Worm (Caenorhabditis elegans) whole organism, young adult: ENCODE measurements around the gene sedl-1.

Experiments
- B0035.1 ChIP-seq: sonication (generic microtip); optimal IDR thresholded peaks from 2 replicates; lab custom pipeline; 2016; ENCODE audit warnings: missing genetic modification characterization, mild to moderate bottlenecking, missing compliant biosample characterization, missing genotype, missing genetic modification reagents
- B0261.1 ChIP-seq: sonication (generic microtip); optimal IDR thresholded peaks from 2 replicates; lab custom pipeline; 2016; ENCODE audit warnings: mild to moderate bottlenecking, missing genetic modification characterization, moderate library complexity, missing compliant biosample characterization
- C06A6.2 ChIP-seq: fragments of 200-800 bp; sonication (Bioruptor generic); conservative IDR thresholded peaks from 2 replicates; pipeline ENCODE4 v1.3.6; 2022; ENCODE audit warnings: missing genetic modification characterization, missing compliant biosample characterization
- C17E4.6 ChIP-seq: fragments of 200-800 bp; sonication (Bioruptor generic); IDR thresholded peaks from 2 replicates; pipeline ENCODE4 v1.3.6; 2022; ENCODE audit warnings: missing genetic modification reagents, missing genetic modification characterization, missing compliant biosample characterization
- Y53F4B.3 ChIP-seq: fragments of 200-800 bp; sonication (Bioruptor generic); IDR thresholded peaks from 2 replicates; pipeline ENCODE4 v1.3.6; 2022; ENCODE audit warnings: missing genetic modification reagents, missing genetic modification characterization, missing compliant biosample characterization
- Y53G8AR.9 ChIP-seq: fragments of 200-800 bp; sonication (Bioruptor generic); conservative IDR thresholded peaks from 2 replicates; pipeline ENCODE4 v1.3.6; 2022; ENCODE audit warnings: missing genetic modification reagents, missing genetic modification characterization, missing compliant biosample characterization
- Y56A3A.18 ChIP-seq: fragments of 200-800 bp; sonication (Bioruptor generic); IDR thresholded peaks from 2 replicates; pipeline ENCODE4 v1.3.6; 2022; ENCODE audit warnings: missing genetic modification reagents, missing genetic modification characterization, missing compliant biosample characterization
- Y67H2A.10 ChIP-seq: fragments of 200-800 bp; sonication (Bioruptor generic); conservative IDR thresholded peaks from 2 replicates; pipeline ENCODE4 v1.3.6; 2022; ENCODE audit warnings: missing genetic modification reagents, missing genetic modification characterization, missing compliant biosample characterization
- Y95B8A.8 ChIP-seq: fragments of 200-800 bp; sonication (Bioruptor generic); IDR thresholded peaks from 2 replicates; pipeline ENCODE4 v1.3.6; 2022; ENCODE audit warnings: missing genetic modification reagents, missing genetic modification characterization, missing compliant biosample characterization
- ZK185.1 ChIP-seq: sonication (generic microtip); optimal IDR thresholded peaks from 2 replicates; lab custom pipeline; 2016; ENCODE audit warnings: mild to moderate bottlenecking, missing genetic modification characterization, missing compliant biosample characterization; ENCODE audit not compliant: poor library complexity, severe bottlenecking
- ama-1 ChIP-seq, 3 experiments: fragments of 150-350 bp in 1 of 3; sonication (generic microtip) in 2 of 3; optimal IDR thresholded peaks; 2 replicates each; lab custom pipeline; 2014 to 2018; ENCODE audit warnings: missing biosample characterization in 2 of 3, missing genetic modification characterization in 2 of 3, missing genetic modification reagents in 2 of 3
- attf-3 ChIP-seq: fragments of 200-800 bp; sonication (Bioruptor generic); conservative IDR thresholded peaks from 2 replicates; pipeline ENCODE4 v1.3.6; 2022; ENCODE audit warnings: missing genetic modification reagents, missing genetic modification characterization, missing compliant biosample characterization
- bed-1 ChIP-seq: fragments of 200-800 bp; sonication (Bioruptor generic); IDR thresholded peaks from 2 replicates; pipeline ENCODE4 v1.3.6; 2022; ENCODE audit warnings: missing genetic modification reagents, missing genetic modification characterization, missing compliant biosample characterization
- bed-2 ChIP-seq: fragments of 200-800 bp; sonication (Bioruptor generic); IDR thresholded peaks from 2 replicates; pipeline ENCODE4 v1.3.6; 2022; ENCODE audit warnings: missing genetic modification reagents, missing genetic modification characterization, missing compliant biosample characterization
- ceh-40 ChIP-seq: fragments of 200-800 bp; sonication (Bioruptor generic); IDR thresholded peaks from 2 replicates; pipeline ENCODE4 v1.3.6; 2022; ENCODE audit warnings: missing genetic modification characterization, missing compliant biosample characterization
- ceh-58 ChIP-seq: fragments of 200-800 bp; sonication (Bioruptor generic); IDR thresholded peaks from 2 replicates; pipeline ENCODE4 v1.3.6; 2022; ENCODE audit warnings: missing genetic modification characterization, missing compliant biosample characterization
- ceh-91 ChIP-seq: fragments of 200-800 bp; sonication (Bioruptor generic); IDR thresholded peaks from 2 replicates; pipeline ENCODE4 v1.3.6; 2022; ENCODE audit warnings: missing genetic modification reagents, missing genetic modification characterization, missing compliant biosample characterization
- die-1 ChIP-seq: sonication (generic microtip); optimal IDR thresholded peaks from 2 replicates; lab custom pipeline; 2016; ENCODE audit warnings: missing genotype, mild to moderate bottlenecking, missing genetic modification characterization, missing compliant biosample characterization
- dox-1 ChIP-seq: fragments of 200-800 bp; sonication (Bioruptor generic); IDR thresholded peaks from 2 replicates; pipeline ENCODE4 v1.3.6; 2022; ENCODE audit warnings: missing genetic modification reagents, missing genetic modification characterization, missing compliant biosample characterization
- efl-1 ChIP-seq: fragments of 150-350 bp; optimal IDR thresholded peaks from 2 replicates; lab custom pipeline; 2014; ENCODE audit warnings: missing biosample characterization, missing genetic modification reagents, missing genetic modification characterization
- ets-4 ChIP-seq: fragments of 200-800 bp; sonication (Bioruptor generic); optimal IDR thresholded peaks from 2 replicates; lab custom pipeline; 2018; ENCODE audit warnings: mild to moderate bottlenecking, missing genetic modification characterization, missing compliant biosample characterization
- gei-17 ChIP-seq: fragments of 200-800 bp; sonication (Bioruptor generic); optimal IDR thresholded peaks from 2 replicates; lab custom pipeline; 2018; ENCODE audit warnings: mild to moderate bottlenecking, missing genetic modification characterization, missing compliant biosample characterization
- him-1 ChIP-seq: sonication (generic microtip); optimal IDR thresholded peaks from 2 replicates; lab custom pipeline; 2016; ENCODE audit warnings: missing genotype, missing genetic modification reagents, missing genetic modification characterization, missing compliant biosample characterization
- hmg-1.2 ChIP-seq: fragments of 200-800 bp; sonication (Bioruptor generic); IDR thresholded peaks from 2 replicates; pipeline ENCODE4 v1.3.6; 2022; ENCODE audit warnings: missing genetic modification reagents, missing genetic modification characterization, missing compliant biosample characterization
- hrde-1 ChIP-seq: sonication (generic microtip); optimal IDR thresholded peaks from 2 replicates; lab custom pipeline; 2016; ENCODE audit warnings: missing genetic modification characterization, mild to moderate bottlenecking, missing compliant biosample characterization, moderate library complexity, missing genotype, missing genetic modification reagents, borderline replicate concordance
- lag-1 ChIP-seq: fragments of 200-800 bp; sonication (Bioruptor generic); IDR thresholded peaks from 2 replicates; pipeline ENCODE4 v1.3.6; 2022; ENCODE audit warnings: missing genetic modification reagents, missing genetic modification characterization, missing compliant biosample characterization
- let-607 ChIP-seq, 2 experiments: fragments of 200-800 bp in 1 of 2; sonication (Bioruptor generic) in 1 of 2; sonication (generic microtip) in 1 of 2; optimal IDR thresholded peaks; 2 replicates each; lab custom pipeline; 2016 to 2018; ENCODE audit warnings: mild to moderate bottlenecking in 2 of 2, missing compliant biosample characterization in 2 of 2, missing genetic modification characterization in 2 of 2, moderate library complexity in 2 of 2, missing genotype in 1 of 2
- lin-26 ChIP-seq: fragments of 200-800 bp; sonication (Bioruptor generic); IDR thresholded peaks from 2 replicates; pipeline ENCODE4 v1.3.6; 2022; ENCODE audit warnings: missing genetic modification reagents, missing genetic modification characterization, missing compliant biosample characterization
- lin-35 ChIP-seq, 3 experiments: fragments of 150-350 bp in 2 of 3; sonication (generic microtip) in 1 of 3; optimal IDR thresholded peaks; 2 replicates each; lab custom pipeline; 2014 to 2018; ENCODE audit warnings: missing biosample characterization in 3 of 3, missing genetic modification characterization in 3 of 3, missing genetic modification reagents in 3 of 3
- lin-54 ChIP-seq: fragments of 200-800 bp; sonication (Bioruptor generic); optimal IDR thresholded peaks from 2 replicates; lab custom pipeline; 2018; ENCODE audit warnings: mild to moderate bottlenecking, missing genetic modification characterization, missing compliant biosample characterization
- madf-6 ChIP-seq: fragments of 200-800 bp; sonication (Bioruptor generic); IDR thresholded peaks from 2 replicates; pipeline ENCODE4 v1.3.6; 2022; ENCODE audit warnings: missing genetic modification reagents, missing genetic modification characterization, missing compliant biosample characterization
- mcd-1 ChIP-seq: fragments of 200-800 bp; sonication (Bioruptor generic); IDR thresholded peaks from 2 replicates; pipeline ENCODE4 v1.3.6; 2022; ENCODE audit warnings: missing genetic modification reagents, missing genetic modification characterization, missing compliant biosample characterization
- mxl-1 ChIP-seq: sonication (generic microtip); optimal IDR thresholded peaks from 2 replicates; lab custom pipeline; 2016; ENCODE audit warnings: missing genetic modification characterization, missing compliant biosample characterization
- nfya-1 ChIP-seq: sonication (generic microtip); optimal IDR thresholded peaks from 2 replicates; lab custom pipeline; 2017; ENCODE audit warnings: antibody characterized with exemption, missing compliant biosample characterization, missing genetic modification characterization, borderline replicate concordance; ENCODE audit not compliant: insufficient read depth
- nhr-120 ChIP-seq: fragments of 200-800 bp; sonication (Bioruptor generic); IDR thresholded peaks from 2 replicates; pipeline ENCODE4 v1.3.6; 2022; ENCODE audit warnings: missing genetic modification characterization, missing compliant biosample characterization
- nhr-27 ChIP-seq: fragments of 200-800 bp; sonication (Bioruptor generic); optimal IDR thresholded peaks from 2 replicates; lab custom pipeline; 2018; ENCODE audit warnings: mild to moderate bottlenecking, missing genetic modification characterization, moderate library complexity, missing compliant biosample characterization
- nhr-80 ChIP-seq: sonication (generic microtip); optimal IDR thresholded peaks from 2 replicates; lab custom pipeline; 2016; ENCODE audit warnings: missing genetic modification characterization, missing compliant biosample characterization
- rcor-1 ChIP-seq: fragments of 200-800 bp; sonication (Bioruptor generic); IDR thresholded peaks from 2 replicates; pipeline ENCODE4 v1.3.6; 2022; ENCODE audit warnings: missing genetic modification reagents, missing genetic modification characterization, missing compliant biosample characterization
- snpc-4 ChIP-seq, 5 experiments: fragments of 150-350 bp in 1 of 5; sonication (generic microtip) in 4 of 5; optimal IDR thresholded peaks; 2 replicates each; lab custom pipeline; 2014 to 2018; ENCODE audit warnings: missing genetic modification characterization in 5 of 5, missing biosample characterization in 3 of 5, antibody characterized with exemption in 2 of 5, mild to moderate bottlenecking in 2 of 5, missing compliant biosample characterization in 2 of 5, missing genotype in 2 of 5, moderate library complexity in 2 of 5, missing genetic modification reagents in 1 of 5
- somi-1 ChIP-seq: fragments of 200-800 bp; sonication (Bioruptor generic); optimal IDR thresholded peaks from 2 replicates; lab custom pipeline; 2018; ENCODE audit warnings: mild to moderate bottlenecking, missing genetic modification characterization, missing compliant biosample characterization
- tbx-9 ChIP-seq: sonication (generic microtip); optimal IDR thresholded peaks from 2 replicates; lab custom pipeline; 2016; ENCODE audit warnings: borderline replicate concordance, missing genetic modification characterization, inconsistent platforms, missing compliant biosample characterization
- tlf-1 ChIP-seq: fragments of 200-800 bp; sonication (Bioruptor generic); optimal IDR thresholded peaks from 2 replicates; lab custom pipeline; 2018; ENCODE audit warnings: mild to moderate bottlenecking, missing genetic modification characterization, missing compliant biosample characterization
- xnd-1 ChIP-seq: sonication (generic microtip); optimal IDR thresholded peaks from 2 replicates; lab custom pipeline; 2016; ENCODE audit warnings: missing genotype, missing genetic modification reagents, missing genetic modification characterization, missing compliant biosample characterization
- ztf-6 ChIP-seq: fragments of 200-800 bp; sonication (Bioruptor generic); IDR thresholded peaks from 2 replicates; pipeline ENCODE4 v1.3.6; 2022; ENCODE audit warnings: missing genetic modification reagents, missing genetic modification characterization, missing compliant biosample characterization

sedl-1 gene

DNA sequence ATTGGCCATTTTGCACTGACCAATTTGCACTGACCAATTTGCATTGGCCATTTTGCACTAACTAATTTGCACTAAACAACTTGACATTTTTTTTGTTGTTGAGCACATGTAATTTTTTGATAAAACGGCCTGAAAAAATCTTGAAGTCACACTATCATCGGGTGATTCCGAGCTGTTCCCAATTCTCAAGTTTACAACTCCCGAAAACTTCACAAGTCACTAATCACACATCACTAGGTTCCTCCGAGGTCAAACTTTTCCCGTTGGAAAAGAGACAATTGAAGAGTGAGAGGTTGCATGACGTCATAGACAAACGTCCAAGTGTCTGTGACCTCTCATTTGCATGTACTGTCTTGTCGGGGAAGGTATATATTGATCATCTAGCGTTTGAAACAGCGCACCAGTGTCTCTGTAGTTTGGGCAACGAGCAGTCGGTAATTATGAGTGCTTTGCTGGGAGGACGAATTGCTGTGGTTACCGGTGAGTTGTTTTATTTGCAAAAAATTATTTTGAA is 46.1 kb upstream of the sedl-1 start, which contains the start of the genes D1005.10 and dhs-25 (continued):
- TF ChIP-seq C06A6.2 (GFP tag; lab: Robert Waterston, UW): 0 out of 2 replicates have a peak, but pooled peaks have one; percentile 40
- TF ChIP-seq ceh-58 (GFP tag; lab: Robert Waterston, UW): no peak
- no peak for TF ChIP-seq madf-6
- peak; percentile 32 for TF ChIP-seq ama-1 (optimal IDR thresholded peaks at IDR 0.05; lab: Kevin White, UChicago)
- no peak for TF ChIP-seq ama-1 (GFP tag; optimal IDR thresholded peaks at IDR 0.05; lab: Kevin White, UChicago)
- TF ChIP-seq lin-35 (GFP tag; optimal IDR thresholded peaks at IDR 0.05; lab: Kevin White, UChicago): peak in 1 of 3 experiments; percentile 17
- TF ChIP-seq mxl-1: no peak
- no peak for TF ChIP-seq him-1 (tag; lab: Kevin White, UChicago)
- no peak for TF ChIP-seq Y53F4B.3 (GFP tag; lab: Robert Waterston, UW)
- no peak for TF ChIP-seq efl-1 (GFP tag; lab: Kevin White, UChicago)
- TF ChIP-seq ZK185.1 (tag; lab: Kevin White, UChicago): peak; percentile 60
- TF ChIP-seq lin-26 (GFP tag; lab: Robert Waterston, UW): no peak
- TF ChIP-seq tbx-9: no peak
- no peak for TF ChIP-seq rcor-1 (GFP tag; lab: Robert Waterston, UW)
- TF ChIP-seq ceh-40 (GFP tag; lab: Robert Waterston, UW): no peak
- TF ChIP-seq ceh-91 (GFP tag; lab: Robert Waterston, UW): no peak
- TF ChIP-seq attf-3 (GFP tag; lab: Robert Waterston, UW): no peak
- TF ChIP-seq gei-17 (GFP tag; lab: Kevin White, UChicago): peak; percentile 63
- TF ChIP-seq xnd-1 (tag; lab: Kevin White, UChicago): no peak
- peak; percentile 39; the same call in 1 of the 2 replicates for TF ChIP-seq dox-1
- TF ChIP-seq die-1 (tag; lab: Kevin White, UChicago): no peak
- TF ChIP-seq nhr-80 (tag; lab: Kevin White, UChicago): peak; percentile 65
- TF ChIP-seq Y67H2A.10 (GFP tag; lab: Robert Waterston, UW): no peak
- TF ChIP-seq nhr-120 (GFP tag; lab: Robert Waterston, UW): no peak
- TF ChIP-seq bed-2 (GFP tag; lab: Robert Waterston, UW): no peak
- no peak for TF ChIP-seq B0035.1 (tag; lab: Kevin White, UChicago)
- no peak for TF ChIP-seq lag-1 (GFP tag; lab: Robert Waterston, UW)
- no peak for TF ChIP-seq lin-54 (GFP tag; lab: Kevin White, UChicago)
- no peak for TF ChIP-seq snpc-4 (GFP tag; optimal IDR thresholded peaks at IDR 0.05; lab: Kevin White, UChicago)
- peak in 2 of 4 experiments; percentile 16 to 40 for TF ChIP-seq snpc-4 (tag; optimal IDR thresholded peaks at IDR 0.05; lab: Kevin White, UChicago)
- peak in 1 of 2 experiments; percentile 17 for TF ChIP-seq let-607 (tag; optimal IDR thresholded peaks at IDR 0.05; lab: Kevin White, UChicago)
- TF ChIP-seq tlf-1 (GFP tag; lab: Kevin White, UChicago): peak; percentile 55
- TF ChIP-seq B0261.1 (tag; lab: Kevin White, UChicago): no peak
- 0 out of 2 replicates have a peak, but pooled peaks have one; percentile 43 for TF ChIP-seq Y53G8AR.9
- peak; percentile 52 for TF ChIP-seq somi-1 (GFP tag; lab: Kevin White, UChicago)
- TF ChIP-seq mcd-1 (GFP tag; lab: Robert Waterston, UW): peak; percentile 31; the same call in 1 of the 2 replicates
- TF ChIP-seq Y95B8A.8 (GFP tag; lab: Robert Waterston, UW): no peak
- TF ChIP-seq Y56A3A.18: peak; percentile 18; the same call in 1 of the 2 replicates
- no peak for TF ChIP-seq nhr-27 (tag; lab: Kevin White, UChicago)
- no peak for TF ChIP-seq bed-1 (GFP tag; lab: Robert Waterston, UW)
- TF ChIP-seq hmg-1.2 (GFP tag; lab: Robert Waterston, UW): peak; percentile 85
- 0 out of 2 replicates have a peak, but pooled peaks have one; percentile 38 for TF ChIP-seq ztf-6
- TF ChIP-seq hrde-1 (tag; lab: Kevin White, UChicago): no peak
- TF ChIP-seq ets-4 (GFP tag; lab: Kevin White, UChicago): no peak
- TF ChIP-seq nfya-1 (tag; lab: Kevin White, UChicago): no peak
- no peak for TF ChIP-seq C17E4.6 (GFP tag; lab: Robert Waterston, UW)
